Worm (Caenorhabditis elegans): ENCODE measurements around the gene str-263.

ce11 chrV:15658262-15659060 is 45.5 kb downstream of the str-263 start:
- TF ChIP-seq ZK546.5 (tag; optimal IDR thresholded peaks at IDR 0.05) (no peak), mxl-2 (GFP tag; conservative IDR thresholded peaks at IDR 0.05) (no peak), ceh-20 (GFP tag; IDR thresholded peaks at IDR 0.05) (no peak), zip-2 (tag; optimal IDR thresholded peaks at IDR 0.05) (no peak), F49E8.2 (tag; optimal IDR thresholded peaks at IDR 0.05; ENCODE audit: borderline replicate concordance) (no peak), aly-2 (tag; optimal IDR thresholded peaks at IDR 0.05) (no peak), pqm-1 (tag; optimal IDR thresholded peaks at IDR 0.05) (no peak), fos-1 (tag; optimal IDR thresholded peaks at IDR 0.05) (no peak), jun-1 (tag; optimal IDR thresholded peaks at IDR 0.05) (no peak)

All from whole organism, L4 larva.